Fruit fly (Drosophila melanogaster) whole organism, adult: ENCODE data around the gene CG5381.

Experiments
- CG11617 ChIP-seq: fragments of 200-800 bp; sonication (Bioruptor generic); optimal IDR thresholded peaks from 2 replicates; lab custom pipeline; 2017; ENCODE audit warnings: mild to moderate bottlenecking, missing biosample characterization, missing genetic modification reagents, missing genetic modification characterization
- CG12768 ChIP-seq: fragments of 200-800 bp; sonication (Bioruptor generic); optimal IDR thresholded peaks from 2 replicates; lab custom pipeline; 2017; ENCODE audit warnings: missing biosample characterization, missing genetic modification characterization, mild to moderate bottlenecking, moderate library complexity, missing genetic modification reagents
- CG14711 ChIP-seq: fragments of 200-800 bp; sonication (Bioruptor generic); optimal IDR thresholded peaks from 2 replicates; lab custom pipeline; 2018; ENCODE audit warnings: missing biosample characterization, mild to moderate bottlenecking, missing genetic modification characterization, moderate library complexity
- CG1620 ChIP-seq: fragments of 200-800 bp; sonication (Bioruptor generic); optimal IDR thresholded peaks from 2 replicates; lab custom pipeline; 2016; ENCODE audit warnings: missing biosample characterization, missing genetic modification characterization
- CG33017 ChIP-seq: fragments of 200-800 bp; sonication (Bioruptor generic); optimal IDR thresholded peaks from 2 replicates; lab custom pipeline; 2018; ENCODE audit warnings: missing biosample characterization, mild to moderate bottlenecking, missing genetic modification characterization, moderate library complexity
- CG5204 ChIP-seq: fragments of 200-800 bp; sonication (Bioruptor generic); optimal IDR thresholded peaks from 2 replicates; lab custom pipeline; 2016; ENCODE audit warnings: missing biosample characterization, missing genetic modification characterization
- CG7045 ChIP-seq: fragments of 200-800 bp; sonication (Bioruptor generic); optimal IDR thresholded peaks from 2 replicates; lab custom pipeline; 2017; ENCODE audit warnings: missing biosample characterization, mild to moderate bottlenecking, missing genetic modification characterization
- CG7101 ChIP-seq: fragments of 200-800 bp; sonication (Bioruptor generic); optimal IDR thresholded peaks from 2 replicates; lab custom pipeline; 2018; ENCODE audit warnings: missing biosample characterization, mild to moderate bottlenecking, missing genetic modification characterization, moderate library complexity
- Clk ChIP-seq: fragments of 200-800 bp; sonication (Bioruptor generic); optimal IDR thresholded peaks from 2 replicates; lab custom pipeline; 2017; ENCODE audit warnings: missing biosample characterization, missing genetic modification characterization
- Crg-1 ChIP-seq: fragments of 200-800 bp; sonication (Bioruptor generic); optimal IDR thresholded peaks from 2 replicates; lab custom pipeline; 2016; ENCODE audit warnings: missing biosample characterization, missing genetic modification characterization
- Hr96 ChIP-seq: fragments of 200-800 bp; sonication (Bioruptor generic); optimal IDR thresholded peaks from 2 replicates; lab custom pipeline; 2016; ENCODE audit warnings: missing biosample characterization, missing genetic modification characterization
- Mnt ChIP-seq: fragments of 200-800 bp; sonication (Bioruptor generic); optimal IDR thresholded peaks from 2 replicates; lab custom pipeline; 2016; ENCODE audit warnings: missing biosample characterization, mild to moderate bottlenecking, missing genetic modification characterization
- bab1 ChIP-seq: fragments of 200-800 bp; sonication (Bioruptor generic); optimal IDR thresholded peaks from 3 replicates; lab custom pipeline; 2019; ENCODE audit warnings: missing biosample characterization, mild to moderate bottlenecking, missing genetic modification characterization, moderate library complexity
- cic ChIP-seq: fragments of 200-800 bp; sonication (Bioruptor generic); optimal IDR thresholded peaks from 2 replicates; lab custom pipeline; 2017; ENCODE audit warnings: missing biosample characterization, mild to moderate bottlenecking, missing genetic modification characterization, moderate library complexity
- cnc ChIP-seq, 2 experiments: fragments of >200 bp; optimal IDR thresholded peaks; 2 replicates each; lab custom pipeline; 2017
- kay ChIP-seq: fragments of 200-800 bp; sonication (Bioruptor generic); peaks from one replicate; lab custom pipeline; 2016; ENCODE audit warnings: missing biosample characterization, missing genetic modification characterization, borderline replicate concordance
- ovo ChIP-seq: fragments of 200-800 bp; sonication (Bioruptor generic); optimal IDR thresholded peaks from 2 replicates; lab custom pipeline; 2016; ENCODE audit warnings: missing biosample characterization, missing genetic modification characterization
- pad ChIP-seq: fragments of 200-800 bp; sonication (Bioruptor generic); optimal IDR thresholded peaks from 3 replicates; lab custom pipeline; 2017; ENCODE audit warnings: missing biosample characterization, missing genetic modification characterization, mild to moderate bottlenecking, moderate library complexity, missing genetic modification reagents
- tj ChIP-seq: fragments of 200-800 bp; sonication (Bioruptor generic); optimal IDR thresholded peaks from 3 replicates; lab custom pipeline; 2017; ENCODE audit warnings: missing biosample characterization, mild to moderate bottlenecking, missing genetic modification characterization, moderate library complexity
- toe ChIP-seq: fragments of 200-800 bp; sonication (Bioruptor generic); optimal IDR thresholded peaks from 2 replicates; lab custom pipeline; 2016; ENCODE audit warnings: missing biosample characterization, missing genetic modification characterization

Gene CG5381

DNA sequence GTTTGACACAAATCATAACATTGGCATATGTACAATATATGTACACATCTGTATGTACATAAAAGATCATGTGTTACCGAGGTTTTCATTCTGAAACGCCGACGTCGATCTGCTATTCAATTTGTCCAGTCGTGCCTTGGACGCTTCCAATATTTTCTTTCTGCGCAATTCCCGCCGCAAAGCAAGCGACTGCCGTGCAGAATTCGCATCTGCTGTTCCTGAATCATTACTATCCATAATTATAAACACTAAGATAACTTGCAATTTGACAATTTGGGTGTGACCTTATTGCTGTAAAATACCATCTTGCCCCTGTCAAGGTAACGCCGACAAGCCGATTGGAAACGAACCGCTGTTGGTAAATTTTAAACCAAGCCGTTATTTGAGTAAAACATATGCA, 11.1 kb downstream of the CG5381 start:
- no peak for TF ChIP-seq Crg-1 (GFP tag; lab: Kevin White, UChicago)
- TF ChIP-seq toe (GFP tag; lab: Kevin White, UChicago) = no peak
- TF ChIP-seq CG7045 (GFP tag; lab: Kevin White, UChicago) = no peak
- peak; percentile 39 for TF ChIP-seq Mnt
- peak; percentile 32 for TF ChIP-seq bab1
- TF ChIP-seq CG7101 (tag; lab: Kevin White, UChicago) = no peak
- TF ChIP-seq CG5204 (GFP tag; lab: Kevin White, UChicago) = no peak
- no peak for TF ChIP-seq Hr96 (GFP tag; lab: Kevin White, UChicago)
- TF ChIP-seq pad (GFP tag; lab: Kevin White, UChicago) = no peak

DNA sequence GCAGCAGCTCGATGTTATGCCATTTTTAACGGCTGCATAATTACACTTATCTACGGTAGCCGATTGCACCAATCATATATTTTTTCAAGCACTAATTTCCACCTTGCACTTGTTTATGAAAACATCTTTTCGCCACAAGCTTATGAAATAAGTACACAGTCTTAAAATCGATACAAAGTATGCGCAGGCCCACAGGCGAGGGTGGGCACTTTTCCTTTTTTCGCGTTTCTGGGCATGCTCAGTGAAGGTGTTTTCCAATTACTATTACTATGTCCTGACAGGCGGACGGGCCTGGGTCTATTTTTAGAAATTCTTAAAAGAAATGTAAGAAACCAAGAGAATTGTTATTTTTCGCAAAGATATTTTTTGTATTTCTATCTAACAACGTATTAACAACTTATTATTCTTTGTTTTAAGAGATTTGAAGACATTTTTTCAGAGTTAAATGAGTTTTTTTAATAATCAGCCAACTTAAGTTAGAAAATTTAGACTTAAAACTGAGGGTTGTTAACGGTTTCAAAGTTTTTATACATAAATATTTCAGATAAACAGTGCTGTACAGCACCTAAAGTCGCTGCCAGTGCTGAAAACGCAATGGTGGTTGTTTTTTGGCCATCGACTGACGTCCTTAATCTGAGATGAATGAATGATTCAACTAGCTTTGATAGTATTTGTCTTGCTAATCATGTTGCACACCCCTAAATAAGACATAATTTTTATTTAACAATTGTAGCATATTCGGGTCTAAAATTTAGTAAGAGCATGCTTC, 12.1 kb downstream of the CG5381 start, which contains the start of gene Cdk5alpha:
Gene Cdk5alpha (minus strand): TSS at position 343 of the 769 bp plus-strand sequence.
- no peak for TF ChIP-seq CG7101 (tag; lab: Kevin White, UChicago)
- no peak for TF ChIP-seq ovo (GFP tag; lab: Kevin White, UChicago)
- TF ChIP-seq cic = peak; percentile 3

dm6 chr2L:10306518-10307260, 16.2 kb downstream of the CG5381 start, which contains the start of the genes CG5390 and CG4968:
Gene CG5390 (minus strand): TSS chr2L:10306594.
Gene CG4968 (plus strand): TSS chr2L:10306922.
- TF ChIP-seq CG1620 (peak; percentile 57), CG12768 (peak; percentile 69), tj (GFP tag; lab: Kevin White, UChicago) (peak; percentile 72), pad (GFP tag; lab: Kevin White, UChicago) (peak; percentile 58), cnc (optimal IDR thresholded peaks at IDR 0.05; lab: Kevin White, UChicago) (no peak), bab1 (peak; percentile 91), CG5204 (GFP tag; lab: Kevin White, UChicago) (no peak), CG14711 (tag; lab: Kevin White, UChicago) (peak; percentile 77), toe (GFP tag; lab: Kevin White, UChicago) (no peak), cic (peak; percentile 22), Crg-1 (GFP tag; lab: Kevin White, UChicago) (peak; percentile 36), CG7101 (tag; lab: Kevin White, UChicago) (peak; percentile 81), CG7045 (GFP tag; lab: Kevin White, UChicago) (peak; percentile 64), CG11617 (GFP tag; lab: Kevin White, UChicago) (peak; percentile 59), Mnt (peak; percentile 58), CG33017 (tag; lab: Kevin White, UChicago) (peak; percentile 61), ovo (GFP tag; lab: Kevin White, UChicago) (peak; percentile 51), kay (GFP tag; lab: Kevin White, UChicago) (peak; percentile 96), Hr96 (GFP tag; lab: Kevin White, UChicago) (no peak), Clk (GFP tag; lab: Kevin White, UChicago) (peak; percentile 23)

dm6 chr2L:10305538-10306147, 17.3 kb downstream of the CG5381 start:
- TF ChIP-seq kay (GFP tag; lab: Kevin White, UChicago) (peak; percentile 64), CG11617 (GFP tag; lab: Kevin White, UChicago) (no peak)

- TF ChIP-seq CG7101 (tag; lab: Kevin White, UChicago) (no peak), CG1620 (no peak), CG5204 (GFP tag; lab: Kevin White, UChicago) (no peak), CG12768 (no peak), CG33017 (tag; lab: Kevin White, UChicago) (peak; percentile 12), ovo (GFP tag; lab: Kevin White, UChicago) (no peak), kay (GFP tag; lab: Kevin White, UChicago) (peak; percentile 67), Mnt (peak; percentile 79), cic (no peak), cnc (optimal IDR thresholded peaks at IDR 0.05; lab: Kevin White, UChicago) (no peak), tj (GFP tag; lab: Kevin White, UChicago) (no peak), CG14711 (tag; lab: Kevin White, UChicago) (peak; percentile 28), bab1 (peak; percentile 61)
Observed at dm6 chr2L:10303786-10304185, 19.1 kb downstream of the CG5381 start, which contains the start of gene nmd. Gene nmd (minus strand): TSS chr2L:10303947.

dm6 chr2L:10301918-10302317, 21.0 kb downstream of the CG5381 start, which contains the start of gene CG13138:
Gene CG13138 (minus strand): TSS chr2L:10302018.
- TF ChIP-seq cic = no peak
- no peak for TF ChIP-seq CG11617 (GFP tag; lab: Kevin White, UChicago)
- no peak for TF ChIP-seq pad (GFP tag; lab: Kevin White, UChicago)
- no peak for TF ChIP-seq Crg-1 (GFP tag; lab: Kevin White, UChicago)
- TF ChIP-seq tj (GFP tag; lab: Kevin White, UChicago) = no peak
